Worm (Caenorhabditis elegans): ENCODE results near the gene Y37D8A.3.

Gene Y37D8A.3

DNA sequence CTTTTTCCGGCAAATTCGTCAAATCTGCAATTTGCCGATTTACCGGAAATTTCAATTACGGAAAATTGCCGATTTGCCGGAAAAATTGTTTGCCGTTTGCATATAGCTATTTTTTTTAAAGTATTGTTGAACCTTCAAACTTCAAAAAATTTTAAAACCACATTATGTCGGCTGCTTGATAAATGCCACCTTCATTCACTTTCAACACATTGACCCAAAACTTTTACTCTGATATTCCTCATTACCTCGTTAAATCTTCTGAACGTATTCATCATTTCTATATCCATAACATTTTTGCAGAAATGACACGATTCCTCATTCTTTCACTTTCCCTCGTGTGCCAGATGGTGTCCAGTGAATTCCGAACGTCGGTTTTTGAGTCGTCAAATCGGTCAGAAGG, at the start of gene Y37D8A.3:
Y37D8A.3 (plus strand) TSS at position 301 of the 400 bp plus-strand sequence.
- no peak for TF ChIP-seq W03F9.2 (tag; optimal IDR thresholded peaks at IDR 0.05)
- no peak for TF ChIP-seq him-1 (tag; optimal IDR thresholded peaks at IDR 0.05)
- no peak for TF ChIP-seq dao-5 (tag; optimal IDR thresholded peaks at IDR 0.05)

ce11 chrIII:12779676-12780337, 49.4 kb upstream of the Y37D8A.3 start, which contains the start of gene gab-1:
gab-1 (minus strand) TSS chrIII:12779726.
- no peak for TF ChIP-seq W03F9.2 (tag; optimal IDR thresholded peaks at IDR 0.05)
- no peak for TF ChIP-seq dao-5 (tag; optimal IDR thresholded peaks at IDR 0.05)
- no peak for TF ChIP-seq him-1 (tag; optimal IDR thresholded peaks at IDR 0.05)

DNA sequence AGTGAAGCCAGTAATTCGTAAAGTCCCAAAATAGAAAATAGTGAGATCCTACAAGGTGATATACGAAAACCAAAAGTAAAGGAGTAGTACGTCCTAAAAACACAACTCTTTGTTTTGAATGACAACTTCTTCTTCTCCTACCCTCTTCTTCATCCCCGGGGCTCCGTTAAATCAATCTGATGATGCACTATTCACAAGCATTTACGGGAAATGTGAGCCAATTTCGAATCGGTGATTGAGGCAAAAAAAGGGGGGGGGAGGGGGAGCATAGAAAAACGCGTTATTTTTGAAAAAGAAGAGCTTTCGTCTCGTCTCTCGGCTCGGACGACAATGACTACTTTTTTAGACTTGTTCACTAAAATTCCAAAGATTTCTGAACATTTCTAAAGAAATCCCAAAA, 45.3 kb upstream of the Y37D8A.3 start:
- no peak for TF ChIP-seq dao-5 (tag; optimal IDR thresholded peaks at IDR 0.05)
- no peak for TF ChIP-seq him-1 (tag; optimal IDR thresholded peaks at IDR 0.05)
- no peak for TF ChIP-seq W03F9.2 (tag; optimal IDR thresholded peaks at IDR 0.05)

- TF ChIP-seq dao-5 (tag; optimal IDR thresholded peaks at IDR 0.05) (no peak), him-1 (tag; optimal IDR thresholded peaks at IDR 0.05) (no peak), W03F9.2 (tag; optimal IDR thresholded peaks at IDR 0.05) (no peak)
Measured at ce11 chrIII:12784854-12785253, 44.3 kb upstream of the Y37D8A.3 start, which contains the start of gene lgc-37. lgc-37 (plus strand) TSS chrIII:12785154.

DNA sequence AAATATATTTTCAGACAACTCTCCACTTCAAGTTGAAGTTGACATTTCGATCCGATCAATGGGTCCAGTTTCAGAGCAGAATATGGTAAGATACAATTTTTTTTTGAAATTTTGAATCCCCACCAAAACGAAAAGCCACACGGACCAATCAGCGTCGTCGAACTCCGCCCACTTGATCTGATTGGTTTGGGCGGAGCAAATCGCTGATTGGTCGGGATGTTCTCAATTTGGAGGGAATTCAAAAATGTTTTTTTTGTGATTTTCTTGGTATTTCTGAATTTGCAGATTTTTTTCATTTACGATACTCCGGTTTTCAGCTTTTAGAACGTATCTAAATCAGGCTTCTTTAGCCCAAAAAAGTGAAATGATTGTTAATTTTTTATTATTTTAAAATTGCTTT, 43.7 kb upstream of the Y37D8A.3 start:
- TF ChIP-seq dao-5 (tag; optimal IDR thresholded peaks at IDR 0.05) (no peak), W03F9.2 (tag; optimal IDR thresholded peaks at IDR 0.05) (no peak), him-1 (tag; optimal IDR thresholded peaks at IDR 0.05) (no peak)

ce11 chrIII:12788239-12788638, 40.9 kb upstream of the Y37D8A.3 start:
- TF ChIP-seq dao-5 (tag; optimal IDR thresholded peaks at IDR 0.05) = no peak
- TF ChIP-seq him-1 (tag; optimal IDR thresholded peaks at IDR 0.05) = no peak
- TF ChIP-seq W03F9.2 (tag; optimal IDR thresholded peaks at IDR 0.05) = no peak

DNA sequence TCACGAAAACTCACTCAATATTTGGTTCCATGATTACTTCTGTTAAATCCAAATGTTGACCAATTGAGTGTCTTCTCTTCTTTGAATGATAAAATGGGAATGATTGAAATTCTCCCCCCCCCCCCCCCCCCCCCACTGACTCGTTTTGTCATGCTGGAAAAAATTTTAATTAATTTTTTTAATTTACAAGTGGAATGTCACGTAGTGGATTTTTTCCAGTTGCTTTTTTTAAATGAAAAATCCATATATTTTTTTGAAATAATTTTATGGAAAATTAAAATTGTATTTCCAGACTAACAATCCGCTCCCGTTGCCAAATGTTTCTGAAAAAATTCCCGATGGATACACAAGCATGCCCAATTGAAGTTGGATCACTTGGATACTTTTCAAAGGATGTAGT, 39.7 kb upstream of the Y37D8A.3 start, which contains the start of gene BE10.1:
BE10.1 (minus strand) TSS at position 101 of the 400 bp plus-strand sequence.
- TF ChIP-seq dao-5 (tag; optimal IDR thresholded peaks at IDR 0.05) (no peak), W03F9.2 (tag; optimal IDR thresholded peaks at IDR 0.05) (no peak)

ce11 chrIII:12794200-12794599, 35.0 kb upstream of the Y37D8A.3 start:
- no peak for TF ChIP-seq W03F9.2 (tag; optimal IDR thresholded peaks at IDR 0.05)
- no peak for TF ChIP-seq dao-5 (tag; optimal IDR thresholded peaks at IDR 0.05)
- no peak for TF ChIP-seq him-1 (tag; optimal IDR thresholded peaks at IDR 0.05)

ce11 chrIII:12798469-12798868, 30.7 kb upstream of the Y37D8A.3 start, which contains the start of gene agmo-1:
agmo-1 (minus strand) TSS chrIII:12798569.
- TF ChIP-seq W03F9.2 (tag; optimal IDR thresholded peaks at IDR 0.05) (no peak), dao-5 (tag; optimal IDR thresholded peaks at IDR 0.05) (no peak), him-1 (tag; optimal IDR thresholded peaks at IDR 0.05) (no peak)

DNA sequence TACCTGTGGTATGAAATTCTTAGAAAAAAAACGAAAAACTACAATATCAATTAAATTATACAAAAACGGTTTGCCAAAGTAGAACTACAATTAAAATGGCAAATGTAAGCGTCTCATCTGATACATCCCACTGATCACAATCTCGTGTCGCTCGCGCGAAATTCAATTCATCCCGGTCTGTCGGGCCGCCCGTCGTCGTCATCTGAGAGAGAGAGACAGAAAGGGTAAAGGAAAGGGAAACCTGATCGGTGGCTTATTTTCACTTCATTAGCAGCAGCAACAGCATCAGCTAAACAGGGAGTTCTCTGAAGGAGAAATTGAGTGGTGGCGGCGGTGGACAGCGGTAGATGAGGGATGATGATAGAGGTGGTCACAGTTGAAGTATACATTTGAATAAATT, 28.6 kb upstream of the Y37D8A.3 start:
- TF ChIP-seq dao-5 (tag; optimal IDR thresholded peaks at IDR 0.05) = no peak
- TF ChIP-seq him-1 (tag; optimal IDR thresholded peaks at IDR 0.05) = no peak
- TF ChIP-seq W03F9.2 (tag; optimal IDR thresholded peaks at IDR 0.05) = no peak

- TF ChIP-seq him-1 (tag; optimal IDR thresholded peaks at IDR 0.05) (no peak), W03F9.2 (tag; optimal IDR thresholded peaks at IDR 0.05) (no peak), dao-5 (tag; optimal IDR thresholded peaks at IDR 0.05) (no peak)
Measured at ce11 chrIII:12806712-12807111, 22.5 kb upstream of the Y37D8A.3 start, which contains the start of gene BE10.5. BE10.5 (minus strand) TSS chrIII:12806812.

DNA sequence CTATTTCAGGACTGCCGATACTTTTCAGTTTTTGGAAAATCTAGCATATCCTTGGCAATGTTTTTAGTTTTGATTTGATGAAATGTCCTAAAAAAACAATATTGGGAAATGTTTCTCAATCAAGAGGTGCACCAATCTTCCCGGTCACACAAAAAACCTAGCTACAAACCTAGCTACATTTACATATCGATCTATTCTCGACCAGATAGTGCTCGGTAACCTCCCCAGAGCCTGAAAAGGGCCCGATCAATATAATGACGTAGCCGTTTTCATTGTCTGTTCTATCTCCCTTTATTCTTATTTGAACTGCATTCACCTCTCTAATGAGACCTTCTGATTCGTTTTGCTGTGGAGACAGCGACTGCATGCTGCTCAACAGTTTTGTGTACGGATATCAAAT, 21.4 kb upstream of the Y37D8A.3 start, which contains the start of gene BE10.3:
BE10.3 (plus strand) TSS at position 301 of the 400 bp plus-strand sequence.
- no peak for TF ChIP-seq him-1 (tag; optimal IDR thresholded peaks at IDR 0.05)
- TF ChIP-seq W03F9.2 (tag; optimal IDR thresholded peaks at IDR 0.05) = no peak
- no peak for TF ChIP-seq dao-5 (tag; optimal IDR thresholded peaks at IDR 0.05)

ce11 chrIII:12813193-12813592, 16.0 kb upstream of the Y37D8A.3 start, which contains the start of gene BE10.4:
BE10.4 (plus strand) TSS chrIII:12813493.
- TF ChIP-seq him-1 (tag; optimal IDR thresholded peaks at IDR 0.05) (no peak), W03F9.2 (tag; optimal IDR thresholded peaks at IDR 0.05) (no peak), dao-5 (tag; optimal IDR thresholded peaks at IDR 0.05) (no peak)

ce11 chrIII:12818050-12818738, 11.0 kb upstream of the Y37D8A.3 start, which contains the start of gene arx-5:
arx-5 (minus strand) TSS chrIII:12818100.
- TF ChIP-seq him-1 (tag; optimal IDR thresholded peaks at IDR 0.05) (no peak), dao-5 (tag; optimal IDR thresholded peaks at IDR 0.05) (no peak), W03F9.2 (tag; optimal IDR thresholded peaks at IDR 0.05) (no peak)
